Worm (Caenorhabditis elegans) whole organism, L3 larva: ENCODE data around the gene fnip-2.

Source experiments
- R02D3.7 ChIP-seq: fragments of 150-350 bp; optimal IDR thresholded peaks from 2 replicates; lab custom pipeline; 2014; ENCODE audit warnings: missing biosample characterization, missing genetic modification characterization
- ZK546.5 ChIP-seq: sonication (generic microtip); optimal IDR thresholded peaks from 2 replicates; lab custom pipeline; 2017; ENCODE audit warnings: missing biosample characterization, missing genetic modification characterization
- aly-2 ChIP-seq: fragments of 150-350 bp; optimal IDR thresholded peaks from 2 replicates; lab custom pipeline; 2014; ENCODE audit warnings: missing biosample characterization, missing genetic modification characterization
- ama-1 ChIP-seq: fragments of 150-350 bp; optimal IDR thresholded peaks from 2 replicates; lab custom pipeline; 2018
- ceh-16 ChIP-seq: sonication (generic microtip); optimal IDR thresholded peaks from 2 replicates; lab custom pipeline; 2017; ENCODE audit warnings: missing biosample characterization, missing genetic modification characterization
- ceh-28 ChIP-seq: fragments of 150-350 bp; optimal IDR thresholded peaks from 2 replicates; lab custom pipeline; 2014; ENCODE audit warnings: missing biosample characterization, missing genetic modification reagents, missing genetic modification characterization
- ceh-82 ChIP-seq: fragments of 150-350 bp; optimal IDR thresholded peaks from 2 replicates; lab custom pipeline; 2014; ENCODE audit warnings: missing biosample characterization, missing genetic modification characterization
- ceh-9 ChIP-seq: sonication (generic microtip); optimal IDR thresholded peaks from 2 replicates; lab custom pipeline; 2018; ENCODE audit warnings: missing biosample characterization, missing genetic modification characterization
- daf-12 ChIP-seq: fragments of 150-350 bp; optimal IDR thresholded peaks from 2 replicates; lab custom pipeline; 2014; ENCODE audit warnings: missing biosample characterization, missing genetic modification reagents, missing genetic modification characterization
- egl-27 ChIP-seq: sonication (generic microtip); optimal IDR thresholded peaks from 4 replicates; lab custom pipeline; 2017; ENCODE audit warnings: missing biosample characterization, missing genetic modification reagents, missing genetic modification characterization
- egl-5 ChIP-seq: fragments of 150-350 bp; optimal IDR thresholded peaks from 2 replicates; lab custom pipeline; 2017; ENCODE audit warnings: missing biosample characterization, missing genetic modification reagents, missing genetic modification characterization, inconsistent platforms
- elt-1 ChIP-seq: fragments of 150-350 bp; optimal IDR thresholded peaks from 2 replicates; lab custom pipeline; 2014; ENCODE audit warnings: missing biosample characterization, missing genetic modification characterization
- elt-2 ChIP-seq: sonication (generic microtip); optimal IDR thresholded peaks from 2 replicates; lab custom pipeline; 2016; ENCODE audit warnings: missing genetic modification reagents, mild to moderate bottlenecking, missing genetic modification characterization, missing compliant biosample characterization
- elt-3 ChIP-seq, 3 experiments: fragments of 150-350 bp in 1 of 3; sonication (generic microtip) in 2 of 3; optimal IDR thresholded peaks; 2 replicates in 2 of 3; 4 replicates in 1 of 3; lab custom pipeline; 2014 to 2017; ENCODE audit warnings: missing biosample characterization in 3 of 3, missing genetic modification characterization in 3 of 3
- eor-1 ChIP-seq, 2 experiments: fragments of 150-350 bp; optimal IDR thresholded peaks; 2 replicates each; lab custom pipeline; 2014 to 2018; ENCODE audit warnings: missing biosample characterization in 2 of 2, missing genetic modification characterization in 2 of 2
- fkh-10 ChIP-seq: sonication (generic microtip); optimal IDR thresholded peaks from 2 replicates; lab custom pipeline; 2017; ENCODE audit warnings: missing biosample characterization, missing genetic modification reagents, missing genetic modification characterization
- fkh-2 ChIP-seq: fragments of 150-350 bp; optimal IDR thresholded peaks from 2 replicates; lab custom pipeline; 2014; ENCODE audit warnings: missing biosample characterization, missing genetic modification reagents, missing genetic modification characterization
- fos-1 ChIP-seq: fragments of 150-350 bp; optimal IDR thresholded peaks from 2 replicates; lab custom pipeline; 2014; ENCODE audit warnings: missing biosample characterization, missing genetic modification characterization
- hmg-11 ChIP-seq: sonication (generic microtip); optimal IDR thresholded peaks from 2 replicates; lab custom pipeline; 2016; ENCODE audit warnings: missing genetic modification characterization, missing compliant biosample characterization
- jun-1 ChIP-seq: fragments of 150-350 bp; optimal IDR thresholded peaks from 2 replicates; lab custom pipeline; 2014; ENCODE audit warnings: missing biosample characterization, missing genetic modification reagents, missing genetic modification characterization
- lin-15B ChIP-seq: fragments of 150-350 bp; optimal IDR thresholded peaks from 2 replicates; lab custom pipeline; 2014; ENCODE audit warnings: missing biosample characterization, missing genetic modification characterization
- lin-39 ChIP-seq: fragments of 150-350 bp; optimal IDR thresholded peaks from 2 replicates; lab custom pipeline; 2018; ENCODE audit warnings: missing biosample characterization, missing genetic modification reagents, missing genetic modification characterization
- lsy-12 ChIP-seq: sonication (generic microtip); optimal IDR thresholded peaks from 2 replicates; lab custom pipeline; 2016; ENCODE audit warnings: mild to moderate bottlenecking, missing genetic modification characterization, missing compliant biosample characterization
- mdl-1 ChIP-seq: fragments of 150-350 bp; optimal IDR thresholded peaks from 2 replicates; lab custom pipeline; 2014; ENCODE audit warnings: missing biosample characterization, missing genetic modification characterization
- mml-1 ChIP-seq: fragments of 150-350 bp; sonication (generic microtip); optimal IDR thresholded peaks from 3 replicates; lab custom pipeline; 2014; ENCODE audit warnings: missing biosample characterization, missing genetic modification characterization
- nfya-1 ChIP-seq: sonication (generic microtip); optimal IDR thresholded peaks from 2 replicates; lab custom pipeline; 2017; ENCODE audit warnings: missing genetic modification characterization, mild to moderate bottlenecking, missing compliant biosample characterization, antibody characterized with exemption, moderate library complexity; ENCODE audit not compliant: insufficient read depth
- nhr-11 ChIP-seq: fragments of 150-350 bp; optimal IDR thresholded peaks from 2 replicates; lab custom pipeline; 2014; ENCODE audit warnings: missing biosample characterization, missing genetic modification characterization
- nhr-12 ChIP-seq: fragments of 150-350 bp; optimal IDR thresholded peaks from 2 replicates; lab custom pipeline; 2014; ENCODE audit warnings: missing biosample characterization, missing genetic modification characterization
- nhr-23 ChIP-seq: fragments of 150-350 bp; optimal IDR thresholded peaks from 2 replicates; lab custom pipeline; 2014; ENCODE audit warnings: missing biosample characterization, missing genetic modification reagents, missing genetic modification characterization
- nhr-237 ChIP-seq: fragments of 150-350 bp; optimal IDR thresholded peaks from 2 replicates; lab custom pipeline; 2014; ENCODE audit warnings: missing biosample characterization, missing genetic modification characterization
- nhr-25 ChIP-seq: sonication (generic microtip); optimal IDR thresholded peaks from 2 replicates; lab custom pipeline; 2017; ENCODE audit warnings: missing biosample characterization, missing genetic modification characterization
- nhr-28 ChIP-seq: fragments of 150-350 bp; optimal IDR thresholded peaks from 2 replicates; lab custom pipeline; 2014; ENCODE audit warnings: missing biosample characterization, missing genetic modification characterization
- nhr-43 ChIP-seq: sonication (generic microtip); optimal IDR thresholded peaks from 2 replicates; lab custom pipeline; 2016; ENCODE audit warnings: mild to moderate bottlenecking, missing genetic modification characterization, missing compliant biosample characterization; ENCODE audit not compliant: poor library complexity, severe bottlenecking
- nhr-67 ChIP-seq: fragments of 150-350 bp; optimal IDR thresholded peaks from 2 replicates; lab custom pipeline; 2014; ENCODE audit warnings: missing biosample characterization, missing genetic modification characterization
- nhr-76 ChIP-seq: fragments of 150-350 bp; sonication (generic microtip); optimal IDR thresholded peaks from 5 replicates; lab custom pipeline; 2014; ENCODE audit warnings: missing biosample characterization, missing genetic modification characterization
- nhr-77 ChIP-seq: fragments of 150-350 bp; optimal IDR thresholded peaks from 2 replicates; lab custom pipeline; 2014; ENCODE audit warnings: missing biosample characterization, missing genetic modification characterization
- pha-4 ChIP-seq: fragments of 150-350 bp; optimal IDR thresholded peaks from 2 replicates; lab custom pipeline; 2014; ENCODE audit warnings: missing biosample characterization, missing genetic modification reagents, missing genetic modification characterization
- pqm-1 ChIP-seq: fragments of 150-350 bp; optimal IDR thresholded peaks from 2 replicates; lab custom pipeline; 2017; ENCODE audit warnings: missing biosample characterization, missing genetic modification characterization, inconsistent platforms
- sea-2 ChIP-seq: fragments of 150-350 bp; sonication (generic microtip); optimal IDR thresholded peaks from 4 replicates; lab custom pipeline; 2014; ENCODE audit warnings: missing biosample characterization, missing genetic modification reagents, missing genetic modification characterization
- skn-1 ChIP-seq: fragments of 150-350 bp; optimal IDR thresholded peaks from 2 replicates; lab custom pipeline; 2014; ENCODE audit warnings: missing biosample characterization, missing genetic modification characterization
- snpc-4 ChIP-seq: fragments of 150-350 bp; optimal IDR thresholded peaks from 2 replicates; lab custom pipeline; 2014; ENCODE audit warnings: missing biosample characterization, missing genetic modification characterization
- tbx-2 ChIP-seq: sonication (generic microtip); optimal IDR thresholded peaks from 2 replicates; lab custom pipeline; 2016; ENCODE audit warnings: mild to moderate bottlenecking, missing genetic modification characterization, missing compliant biosample characterization
- unc-39 ChIP-seq: sonication (generic microtip); optimal IDR thresholded peaks from 4 replicates; lab custom pipeline; 2017; ENCODE audit warnings: missing biosample characterization, missing genetic modification characterization
- unc-62 ChIP-seq: fragments of 150-350 bp; sonication (generic microtip); optimal IDR thresholded peaks from 4 replicates; lab custom pipeline; 2014; ENCODE audit warnings: missing biosample characterization, missing genetic modification reagents, missing genetic modification characterization
- zag-1 ChIP-seq: fragments of 150-350 bp; optimal IDR thresholded peaks from 2 replicates; lab custom pipeline; 2014; ENCODE audit warnings: missing biosample characterization, missing genetic modification characterization
- ztf-11 ChIP-seq: fragments of 150-350 bp; optimal IDR thresholded peaks from 2 replicates; lab custom pipeline; 2014; ENCODE audit warnings: missing biosample characterization, missing genetic modification characterization
- ztf-4 ChIP-seq: fragments of 150-350 bp; optimal IDR thresholded peaks from 2 replicates; lab custom pipeline; 2014; ENCODE audit warnings: missing biosample characterization, missing genetic modification characterization

The fnip-2 gene

DNA sequence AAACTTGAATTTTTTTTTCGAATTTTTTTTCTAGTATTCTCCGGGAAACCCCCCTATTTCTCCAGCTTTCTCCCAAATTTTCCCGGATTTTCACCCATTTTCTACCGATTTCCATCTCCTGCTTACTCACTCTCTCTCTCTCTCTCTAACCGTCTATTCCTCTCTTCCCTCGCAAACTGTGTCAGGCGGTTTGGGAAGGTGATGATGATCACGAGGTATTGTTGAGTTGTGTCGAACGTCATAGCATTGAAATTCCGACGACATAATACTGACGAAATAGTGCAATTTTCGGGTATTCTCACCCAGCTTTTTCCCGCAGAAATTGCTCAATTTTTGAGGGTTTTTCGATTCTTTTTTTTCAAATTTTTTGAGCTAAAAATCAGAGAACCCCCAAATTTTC is 2.5 kb upstream of the fnip-2 start:
- TF ChIP-seq ceh-16 (tag; lab: Kevin White, UChicago), result no peak
- peak; percentile 61 for TF ChIP-seq skn-1 (tag; lab: Kevin White, UChicago)
- no peak for TF ChIP-seq ceh-9 (tag; lab: Kevin White, UChicago)
- TF ChIP-seq nhr-25, result peak; percentile 21
- TF ChIP-seq nhr-237, result no peak
- no peak for TF ChIP-seq nhr-28 (tag; lab: Kevin White, UChicago)
- TF ChIP-seq nhr-67, result no peak
- no peak for TF ChIP-seq egl-27 (tag; lab: Kevin White, UChicago)
- no peak for TF ChIP-seq R02D3.7 (tag; lab: Kevin White, UChicago)
- no peak for TF ChIP-seq zag-1 (tag; lab: Kevin White, UChicago)
- no peak for TF ChIP-seq lsy-12 (tag; lab: Kevin White, UChicago)
- peak; percentile 32 for TF ChIP-seq jun-1
- TF ChIP-seq pha-4 (tag; lab: Kevin White, UChicago), result peak; percentile 82
- no peak for TF ChIP-seq sea-2 (GFP tag; lab: Kevin White, UChicago)
- no peak for TF ChIP-seq tbx-2 (tag; lab: Kevin White, UChicago)
- TF ChIP-seq nhr-43 (tag; lab: Kevin White, UChicago), result no peak
- TF ChIP-seq elt-1 (tag; lab: Kevin White, UChicago), result no peak
- TF ChIP-seq nhr-23 (tag; lab: Kevin White, UChicago), result peak; percentile 50
- no peak for TF ChIP-seq nhr-12 (tag; lab: Kevin White, UChicago)
- TF ChIP-seq ceh-82 (tag; lab: Kevin White, UChicago), result no peak
- no peak for TF ChIP-seq ZK546.5 (tag; lab: Kevin White, UChicago)
- peak; percentile 49 for TF ChIP-seq egl-5 (tag; lab: Kevin White, UChicago)
- TF ChIP-seq ztf-4 (tag; lab: Kevin White, UChicago), result no peak
- TF ChIP-seq ceh-28 (tag; lab: Kevin White, UChicago), result no peak
- no peak for TF ChIP-seq unc-62 (GFP tag; lab: Kevin White, UChicago)
- no peak for TF ChIP-seq unc-39
- no peak for TF ChIP-seq elt-3 (tag; optimal IDR thresholded peaks at IDR 0.05; lab: Kevin White, UChicago)
- no peak for TF ChIP-seq mml-1
- TF ChIP-seq snpc-4 (tag; lab: Kevin White, UChicago), result no peak
- TF ChIP-seq fkh-10 (GFP tag; lab: Kevin White, UChicago), result no peak
- TF ChIP-seq lin-15B (tag; lab: Kevin White, UChicago), result no peak
- no peak for TF ChIP-seq fkh-2 (tag; lab: Kevin White, UChicago)
- TF ChIP-seq nhr-11 (tag; lab: Kevin White, UChicago), result no peak
- TF ChIP-seq elt-2 (tag; lab: Kevin White, UChicago), result peak; percentile 37
- no peak for TF ChIP-seq daf-12 (tag; lab: Kevin White, UChicago)
- no peak for TF ChIP-seq fos-1 (tag; lab: Kevin White, UChicago)
- peak; percentile 5 for TF ChIP-seq nfya-1 (tag; lab: Kevin White, UChicago)
- no peak for TF ChIP-seq aly-2 (tag; lab: Kevin White, UChicago)
- no peak for TF ChIP-seq nhr-77 (tag; lab: Kevin White, UChicago)
- no peak for TF ChIP-seq nhr-76
- no peak for TF ChIP-seq ama-1
- no peak for TF ChIP-seq hmg-11 (tag; lab: Kevin White, UChicago)
- TF ChIP-seq ztf-11 (tag; lab: Kevin White, UChicago), result no peak
- no peak for TF ChIP-seq mdl-1 (tag; lab: Kevin White, UChicago)
- no peak for TF ChIP-seq eor-1 (tag; optimal IDR thresholded peaks at IDR 0.05; lab: Kevin White, UChicago)
- peak; percentile 31 for TF ChIP-seq pqm-1 (tag; lab: Kevin White, UChicago)
- no peak for TF ChIP-seq lin-39 (tag; lab: Kevin White, UChicago)
